Fruit fly (Drosophila melanogaster): ENCODE measurements around the gene CG7886.

The CG7886 gene

DNA sequence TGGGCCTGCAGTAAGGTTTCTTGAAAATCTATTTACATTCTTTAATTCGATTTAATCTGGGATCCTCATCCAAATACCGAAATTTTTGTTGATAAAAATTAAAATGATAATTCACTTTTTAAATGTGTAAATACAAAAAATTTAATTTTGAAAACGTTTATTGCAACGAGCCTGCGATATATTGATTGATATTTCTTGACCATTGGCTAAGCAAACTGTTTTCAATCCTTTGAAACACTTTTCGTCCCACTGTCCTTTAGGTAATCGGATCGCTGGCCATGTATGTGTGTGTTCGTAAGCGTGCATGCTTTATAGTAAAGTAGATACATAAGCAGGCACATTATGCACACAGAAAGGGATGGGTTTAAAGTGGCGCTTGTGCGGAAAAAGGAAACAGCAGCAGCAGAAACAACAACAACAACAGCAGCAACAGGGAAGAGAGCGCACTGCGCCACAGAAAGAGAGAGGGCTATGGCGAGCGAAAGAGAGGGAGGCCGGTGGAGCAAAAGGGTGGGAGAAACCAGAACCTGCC, 18.2 kb downstream of the CG7886 start (continued):
- peak; percentile 69 for TF ChIP-seq CG11762 (GFP tag; optimal IDR thresholded peaks at IDR 0.05; ENCODE audit: insufficient read depth)
- peak; percentile 85 for TF ChIP-seq Met (GFP tag; optimal IDR thresholded peaks at IDR 0.05)
- TF ChIP-seq fd85E (GFP tag; optimal IDR thresholded peaks at IDR 0.05): peak; percentile 50
- TF ChIP-seq CG10669 (GFP tag; optimal IDR thresholded peaks at IDR 0.05): peak; percentile 85
- TF ChIP-seq acj6 (GFP tag; optimal IDR thresholded peaks at IDR 0.05): peak; percentile 89
- TF ChIP-seq CG34406 (GFP tag; optimal IDR thresholded peaks at IDR 0.05): peak; percentile 84
- peak; percentile 89 for TF ChIP-seq net (GFP tag; optimal IDR thresholded peaks at IDR 0.05)
- peak; percentile 73 for TF ChIP-seq Sox15 (GFP tag; optimal IDR thresholded peaks at IDR 0.05)
- TF ChIP-seq pdm3 (GFP tag; optimal IDR thresholded peaks at IDR 0.05): peak; percentile 91

dm6 chr3R:14622571-14622970, 19.8 kb downstream of the CG7886 start:
- TF ChIP-seq net (GFP tag; optimal IDR thresholded peaks at IDR 0.05): peak; percentile 8
- no peak for TF ChIP-seq vri (GFP tag; optimal IDR thresholded peaks at IDR 0.05)
- peak; percentile 5 for TF ChIP-seq topi (GFP tag; optimal IDR thresholded peaks at IDR 0.05)
- TF ChIP-seq acj6 (GFP tag; optimal IDR thresholded peaks at IDR 0.05): peak; percentile 20
- TF ChIP-seq CG3919 (GFP tag; optimal IDR thresholded peaks at IDR 0.05): no peak
- TF ChIP-seq CG31627 (GFP tag; optimal IDR thresholded peaks at IDR 0.05): no peak
- peak; percentile 15 for TF ChIP-seq OdsH (GFP tag; optimal IDR thresholded peaks at IDR 0.05)
- no peak for TF ChIP-seq achi (GFP tag; optimal IDR thresholded peaks at IDR 0.05)
- peak; percentile 5 for TF ChIP-seq Eip75B (GFP tag; optimal IDR thresholded peaks at IDR 0.05)
- TF ChIP-seq CG7368 (GFP tag; optimal IDR thresholded peaks at IDR 0.05): peak; percentile 0
- peak; percentile 1 for TF ChIP-seq fd59A (GFP tag; optimal IDR thresholded peaks at IDR 0.05)
- TF ChIP-seq pdm3 (GFP tag; optimal IDR thresholded peaks at IDR 0.05): peak; percentile 17
- peak; percentile 10 for TF ChIP-seq CG8632 (GFP tag; optimal IDR thresholded peaks at IDR 0.05)
- TF ChIP-seq CG8119 (GFP tag; IDR thresholded peaks at IDR 0.05): no peak
- TF ChIP-seq lz (GFP tag; optimal IDR thresholded peaks at IDR 0.05): no peak
- no peak for TF ChIP-seq Sox102F (GFP tag; optimal IDR thresholded peaks at IDR 0.05)
- TF ChIP-seq CG3032 (tag; optimal IDR thresholded peaks at IDR 0.05): no peak
- TF ChIP-seq fd85E (GFP tag; optimal IDR thresholded peaks at IDR 0.05): no peak
- peak in 1 of 2 experiments; percentile 10 for TF ChIP-seq salr (GFP tag; optimal IDR thresholded peaks at IDR 0.05)
- TF ChIP-seq Smox (GFP tag; optimal IDR thresholded peaks at IDR 0.05): no peak
- peak; percentile 12 for TF ChIP-seq Met (GFP tag; optimal IDR thresholded peaks at IDR 0.05)
- peak; percentile 8 for TF ChIP-seq Hr39 (GFP tag; optimal IDR thresholded peaks at IDR 0.05)
- TF ChIP-seq CG6163 (GFP tag; IDR thresholded peaks at IDR 0.05): peak; percentile 43; the same call in 1 of the 3 replicates
- no peak for TF ChIP-seq dsx (GFP tag; optimal IDR thresholded peaks at IDR 0.05; ENCODE audit: poor library complexity, severe bottlenecking)
- TF ChIP-seq spab (GFP tag; optimal IDR thresholded peaks at IDR 0.05): peak; percentile 19
- TF ChIP-seq Ets21C (GFP tag; optimal IDR thresholded peaks at IDR 0.05): no peak
- no peak for TF ChIP-seq CG8319 (GFP tag; optimal IDR thresholded peaks at IDR 0.05)
- peak; percentile 5; the same call in 1 of the 3 replicates for TF ChIP-seq eg (GFP tag; IDR thresholded peaks at IDR 0.05)
- peak; percentile 85 for TF ChIP-seq Eip78C (GFP tag)
- TF ChIP-seq CG6792 (GFP tag; optimal IDR thresholded peaks at IDR 0.05): no peak
- TF ChIP-seq CG15336 (GFP tag; IDR thresholded peaks at IDR 0.05): no peak
- no peak for TF ChIP-seq CG11762 (GFP tag; optimal IDR thresholded peaks at IDR 0.05; ENCODE audit: insufficient read depth)
- TF ChIP-seq ss (GFP tag; optimal IDR thresholded peaks at IDR 0.05): peak in 1 of 2 experiments; percentile 41
- TF ChIP-seq CG10669 (GFP tag; optimal IDR thresholded peaks at IDR 0.05): peak; percentile 25
- no peak for TF ChIP-seq Sox14 (GFP tag; optimal IDR thresholded peaks at IDR 0.05)
- peak; percentile 53 for TF ChIP-seq svp (GFP tag)
- TF ChIP-seq CG11294 (GFP tag; IDR thresholded peaks at IDR 0.05): no peak
- peak; percentile 15 for TF ChIP-seq CG6808 (GFP tag; optimal IDR thresholded peaks at IDR 0.05)
- peak; percentile 41 for TF ChIP-seq Ets96B (tag; optimal IDR thresholded peaks at IDR 0.05)
- no peak for TF ChIP-seq Blimp-1 (GFP tag; optimal IDR thresholded peaks at IDR 0.05)
- TF ChIP-seq esn (GFP tag; optimal IDR thresholded peaks at IDR 0.05): no peak
- no peak for TF ChIP-seq CG32006 (GFP tag; optimal IDR thresholded peaks at IDR 0.05)
- peak; percentile 16 for TF ChIP-seq CG10631 (GFP tag; optimal IDR thresholded peaks at IDR 0.05)

All from whole organism, prepupa.